Fruit fly (Drosophila melanogaster) whole organism, embryonic: ENCODE measurements around the gene MED27.

Source experiments
- Abd-B ChIP-seq: fragments of 200-800 bp; sonication (Bioruptor generic); optimal IDR thresholded peaks from 2 replicates; lab custom pipeline; 2018; ENCODE audit warnings: missing biosample characterization, mild to moderate bottlenecking, missing genetic modification characterization, moderate library complexity
- Bdp1 ChIP-seq: fragments of 200-800 bp; sonication (Bioruptor generic); optimal IDR thresholded peaks from 3 replicates; lab custom pipeline; 2016; ENCODE audit warnings: missing biosample characterization, missing genetic modification characterization
- CG11456 ChIP-seq: fragments of 200-800 bp; sonication (Bioruptor generic); IDR thresholded peaks from 3 replicates; pipeline ENCODE4 v1.3.6; 2022; ENCODE audit warnings: missing biosample characterization, missing genetic modification characterization
- CG12236 ChIP-seq: fragments of 200-800 bp; sonication (Bioruptor generic); optimal IDR thresholded peaks from 2 replicates; lab custom pipeline; 2016; ENCODE audit warnings: missing biosample characterization, missing genetic modification characterization
- CG13287 ChIP-seq: fragments of 200-800 bp; sonication (Bioruptor generic); IDR thresholded peaks from 2 replicates; pipeline ENCODE4 v1.3.6; 2022; ENCODE audit warnings: missing biosample characterization, missing genetic modification characterization; ENCODE audit not compliant: partially characterized antibody
- CG13624 ChIP-seq: fragments of 200-800 bp; sonication (Bioruptor generic); optimal IDR thresholded peaks from 2 replicates; lab custom pipeline; 2016; ENCODE audit warnings: missing biosample characterization, missing genetic modification characterization
- CG1529 ChIP-seq: fragments of 200-800 bp; sonication (Bioruptor generic); optimal IDR thresholded peaks from 3 replicates; lab custom pipeline; 2018; ENCODE audit warnings: missing biosample characterization, missing genetic modification characterization
- CG15479 ChIP-seq: fragments of 200-800 bp; sonication (Bioruptor generic); optimal IDR thresholded peaks from 3 replicates; lab custom pipeline; 2019; ENCODE audit warnings: missing biosample characterization, mild to moderate bottlenecking, missing genetic modification characterization, moderate library complexity
- CG30020 ChIP-seq: fragments of 200-800 bp; optimal IDR thresholded peaks from 2 replicates; lab custom pipeline; 2019; ENCODE audit warnings: missing biosample characterization, mild to moderate bottlenecking, missing genetic modification characterization, moderate library complexity
- CG32767 ChIP-seq: fragments of 200-800 bp; sonication (Bioruptor generic); IDR thresholded peaks from 2 replicates; pipeline ENCODE4 v1.3.6; 2022; ENCODE audit warnings: missing biosample characterization, missing genetic modification characterization
- CG3726 ChIP-seq: fragments of 200-800 bp; sonication (Bioruptor generic); IDR thresholded peaks from 3 replicates; pipeline ENCODE4, ENCODE4 v1.3.6; 2022; ENCODE audit warnings: missing biosample characterization, missing genetic modification characterization
- CG4424 ChIP-seq: fragments of 200-800 bp; sonication (Bioruptor generic); optimal IDR thresholded peaks from 3 replicates; lab custom pipeline; 2016; ENCODE audit warnings: missing biosample characterization, missing genetic modification characterization
- CG4730 ChIP-seq: fragments of 200-800 bp; sonication (Bioruptor generic); IDR thresholded peaks from 2 replicates; pipeline ENCODE4 v1.3.6; 2022; ENCODE audit warnings: missing biosample characterization, missing genetic modification characterization
- CG6654 ChIP-seq: fragments of 200-800 bp; sonication (Bioruptor generic); optimal IDR thresholded peaks from 2 replicates; lab custom pipeline; 2017; ENCODE audit warnings: missing biosample characterization, mild to moderate bottlenecking, missing genetic modification characterization
- CG8359 ChIP-seq: fragments of 200-800 bp; sonication (Bioruptor generic); optimal IDR thresholded peaks from 2 replicates; lab custom pipeline; 2017; ENCODE audit warnings: missing biosample characterization, mild to moderate bottlenecking, missing genetic modification characterization, borderline replicate concordance
- CG9876 ChIP-seq: fragments of 200-800 bp; sonication (Bioruptor generic); optimal IDR thresholded peaks from 2 replicates; lab custom pipeline; 2016; ENCODE audit warnings: missing biosample characterization, missing genetic modification characterization
- CrebB ChIP-seq: fragments of 200-800 bp; sonication (Bioruptor generic); optimal IDR thresholded peaks from 3 replicates; lab custom pipeline; 2018; ENCODE audit warnings: missing biosample characterization, mild to moderate bottlenecking, missing genetic modification characterization
- Dip2 ChIP-seq: fragments of 200-800 bp; sonication (Bioruptor generic); IDR thresholded peaks from 2 replicates; pipeline ENCODE4 v1.3.6; 2022; ENCODE audit warnings: missing biosample characterization, missing genetic modification characterization
- Doc2 ChIP-seq: fragments of 200-800 bp; sonication (Bioruptor generic); IDR thresholded peaks from 2 replicates; pipeline ENCODE4 v1.3.6; 2022; ENCODE audit warnings: missing biosample characterization, missing genetic modification characterization
- Drgx ChIP-seq: fragments of 200-800 bp; sonication (Bioruptor generic); IDR thresholded peaks from 2 replicates; pipeline ENCODE4 v1.3.6; 2022; ENCODE audit warnings: missing biosample characterization, missing genetic modification characterization
- Ets65A ChIP-seq: fragments of 200-800 bp; sonication (Bioruptor generic); peaks from one replicate; lab custom pipeline; 2016; ENCODE audit warnings: missing biosample characterization, missing genetic modification characterization
- Ets97D ChIP-seq: fragments of 200-800 bp; sonication (Bioruptor generic); optimal IDR thresholded peaks from 3 replicates; lab custom pipeline; 2016; ENCODE audit warnings: missing biosample characterization, missing genetic modification characterization
- HLH4C ChIP-seq: fragments of 200-800 bp; sonication (Bioruptor generic); IDR thresholded peaks from 3 replicates; pipeline ENCODE4 v1.3.6; 2022; ENCODE audit warnings: missing biosample characterization, missing genetic modification characterization; ENCODE audit not compliant: partially characterized antibody
- Hmr ChIP-seq: fragments of 200-800 bp; sonication (Bioruptor generic); optimal IDR thresholded peaks from 3 replicates; lab custom pipeline; 2017; ENCODE audit warnings: mild to moderate bottlenecking, missing biosample characterization, missing genetic modification reagents, missing genetic modification characterization
- Lhr ChIP-seq: fragments of 200-800 bp; sonication (Bioruptor generic); optimal IDR thresholded peaks from 3 replicates; lab custom pipeline; 2017; ENCODE audit warnings: mild to moderate bottlenecking, missing biosample characterization, missing genetic modification reagents, missing genetic modification characterization
- Lim3 ChIP-seq: fragments of 200-800 bp; sonication (Bioruptor generic); IDR thresholded peaks from 2 replicates; pipeline ENCODE4 v1.3.6; 2022; ENCODE audit warnings: missing biosample characterization, missing genetic modification characterization
- Sry-β ChIP-seq: fragments of 200-800 bp; sonication (Bioruptor generic); optimal IDR thresholded peaks from 2 replicates; lab custom pipeline; 2018; ENCODE audit warnings: missing biosample characterization, mild to moderate bottlenecking, missing genetic modification characterization, moderate library complexity
- Sry-δ ChIP-seq: fragments of 200-800 bp; sonication (Bioruptor generic); optimal IDR thresholded peaks from 2 replicates; lab custom pipeline; 2016; ENCODE audit warnings: missing biosample characterization, missing genetic modification characterization
- TFAM ChIP-seq: fragments of 200-800 bp; sonication (Bioruptor generic); optimal IDR thresholded peaks from 2 replicates; lab custom pipeline; 2017; ENCODE audit warnings: missing biosample characterization, missing genetic modification characterization, inconsistent platforms
- abd-A ChIP-seq: fragments of 200-800 bp; sonication (Bioruptor generic); optimal IDR thresholded peaks from 3 replicates; lab custom pipeline; 2019; ENCODE audit warnings: missing biosample characterization, mild to moderate bottlenecking, missing genetic modification characterization, moderate library complexity
- cwo ChIP-seq: fragments of 200-800 bp; sonication (Bioruptor generic); optimal IDR thresholded peaks from 3 replicates; lab custom pipeline; 2017; ENCODE audit warnings: missing biosample characterization, missing genetic modification characterization, mild to moderate bottlenecking, moderate library complexity, missing genetic modification reagents
- dan ChIP-seq: fragments of 200-800 bp; sonication (Bioruptor generic); IDR thresholded peaks from 2 replicates; pipeline ENCODE4 v1.3.6; 2022; ENCODE audit warnings: missing biosample characterization, missing genetic modification characterization
- dm ChIP-seq: fragments of 200-800 bp; sonication (Bioruptor generic); optimal IDR thresholded peaks from 3 replicates; lab custom pipeline; 2016; ENCODE audit warnings: missing biosample characterization, missing genetic modification characterization
- dysf ChIP-seq: fragments of 200-800 bp; sonication (Bioruptor generic); IDR thresholded peaks from 3 replicates; pipeline ENCODE4 v1.3.6; 2022; ENCODE audit warnings: missing biosample characterization, missing genetic modification characterization
- gcm ChIP-seq: fragments of 200-800 bp; sonication (Bioruptor generic); optimal IDR thresholded peaks from 2 replicates; lab custom pipeline; 2019; ENCODE audit warnings: missing biosample characterization, mild to moderate bottlenecking, missing genetic modification characterization, moderate library complexity
- gcm2 ChIP-seq: fragments of 200-800 bp; sonication (Bioruptor generic); optimal IDR thresholded peaks from 2 replicates; lab custom pipeline; 2016; ENCODE audit warnings: missing biosample characterization, missing genetic modification characterization
- hth ChIP-seq: fragments of >200 bp; optimal IDR thresholded peaks from 2 replicates; lab custom pipeline; 2017; ENCODE audit warnings: inconsistent platforms
- jigr1 ChIP-seq: fragments of 200-800 bp; sonication (Bioruptor generic); IDR thresholded peaks from 3 replicates; pipeline ENCODE4 v1.3.6; 2022; ENCODE audit warnings: missing biosample characterization, missing genetic modification characterization
- kni ChIP-seq: fragments of 200-800 bp; sonication (Bioruptor generic); optimal IDR thresholded peaks from 3 replicates; lab custom pipeline; 2017; ENCODE audit warnings: mild to moderate bottlenecking, missing biosample characterization, missing genetic modification reagents, missing genetic modification characterization
- knrl ChIP-seq: fragments of 200-800 bp; sonication (Bioruptor generic); IDR thresholded peaks from 3 replicates; pipeline ENCODE4 v1.3.6; 2022; ENCODE audit warnings: missing biosample characterization, missing genetic modification characterization; ENCODE audit not compliant: partially characterized antibody
- mld ChIP-seq: fragments of 200-800 bp; sonication (Bioruptor generic); IDR thresholded peaks from 3 replicates; pipeline ENCODE4 v1.3.6; 2022; ENCODE audit warnings: missing biosample characterization, missing genetic modification characterization; ENCODE audit not compliant: partially characterized antibody
- prd ChIP-seq, 3 experiments: fragments of >200 bp in 2 of 3; fragments of 200-800 bp in 1 of 3; sonication (Bioruptor generic) in 1 of 3; optimal IDR thresholded peaks in 2 of 3; IDR thresholded peaks in 1 of 3; 2 replicates in 2 of 3; 3 replicates in 1 of 3; pipeline versions ENCODE4 v1.3.6 to Lab custom; 2017 to 2022; ENCODE audit warnings: missing biosample characterization in 1 of 3, missing genetic modification characterization in 1 of 3
- rib ChIP-seq: fragments of 200-800 bp; sonication (Bioruptor generic); IDR thresholded peaks from 2 replicates; pipeline ENCODE4 v1.3.6; 2022; ENCODE audit warnings: missing biosample characterization, missing genetic modification characterization
- slp2 ChIP-seq: fragments of 200-800 bp; sonication (Bioruptor generic); optimal IDR thresholded peaks from 2 replicates; lab custom pipeline; 2016; ENCODE audit warnings: missing biosample characterization, missing genetic modification characterization
- tna ChIP-seq: fragments of 200-800 bp; sonication (Bioruptor generic); IDR thresholded peaks from 2 replicates; pipeline ENCODE4 v1.3.6; 2022; ENCODE audit warnings: missing biosample characterization, missing genetic modification characterization; ENCODE audit not compliant: partially characterized antibody
- vnd ChIP-seq: fragments of 200-800 bp; sonication (Bioruptor generic); IDR thresholded peaks from 3 replicates; pipeline ENCODE4 v1.3.6; 2022; ENCODE audit warnings: missing biosample characterization, missing genetic modification characterization; ENCODE audit not compliant: partially characterized antibody

Gene MED27

DNA sequence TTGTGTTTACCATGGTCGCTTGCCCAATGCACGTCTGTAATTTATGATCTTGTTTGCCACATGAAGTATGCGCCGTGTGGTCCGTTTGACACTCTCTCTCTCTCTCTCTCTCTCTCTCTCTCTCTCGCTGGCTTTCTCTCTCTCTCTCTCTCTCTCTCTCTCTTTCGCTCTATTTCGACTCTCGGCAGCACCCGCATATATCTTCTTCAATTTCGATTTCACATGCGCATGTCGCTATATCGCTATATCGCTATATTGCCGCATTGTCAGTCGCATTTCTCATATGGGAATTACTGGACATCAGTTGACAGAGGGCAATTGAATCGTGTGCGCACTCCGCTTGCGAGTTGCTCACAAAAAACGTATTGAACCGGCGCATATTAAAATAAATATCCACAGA, 46.2 kb downstream of the MED27 start (continued):
- peak; percentile 93 for TF ChIP-seq gcm

DNA sequence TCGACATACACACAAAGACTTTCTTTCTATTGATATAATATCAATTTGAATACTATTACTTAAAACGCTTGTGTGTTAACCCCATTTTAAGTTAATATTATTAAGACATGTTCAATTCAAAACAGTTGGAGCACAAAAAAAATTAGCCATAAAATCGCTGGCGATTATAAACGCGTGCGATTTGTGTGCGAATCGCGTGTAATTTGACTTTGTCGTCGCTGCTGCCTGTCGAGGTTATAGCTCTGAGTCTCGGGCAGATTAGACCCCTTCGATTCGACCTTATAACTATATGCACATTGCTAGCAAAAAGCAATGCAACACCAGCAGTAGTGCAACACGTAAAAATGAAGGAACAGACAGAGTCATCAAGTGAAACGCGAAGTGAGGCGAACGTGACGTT, 50.0 kb downstream of the MED27 start:
- TF ChIP-seq CG8359 (GFP tag; lab: Kevin White, UChicago): peak; percentile 99
- no peak for TF ChIP-seq CG4424 (GFP tag; lab: Kevin White, UChicago)

DNA sequence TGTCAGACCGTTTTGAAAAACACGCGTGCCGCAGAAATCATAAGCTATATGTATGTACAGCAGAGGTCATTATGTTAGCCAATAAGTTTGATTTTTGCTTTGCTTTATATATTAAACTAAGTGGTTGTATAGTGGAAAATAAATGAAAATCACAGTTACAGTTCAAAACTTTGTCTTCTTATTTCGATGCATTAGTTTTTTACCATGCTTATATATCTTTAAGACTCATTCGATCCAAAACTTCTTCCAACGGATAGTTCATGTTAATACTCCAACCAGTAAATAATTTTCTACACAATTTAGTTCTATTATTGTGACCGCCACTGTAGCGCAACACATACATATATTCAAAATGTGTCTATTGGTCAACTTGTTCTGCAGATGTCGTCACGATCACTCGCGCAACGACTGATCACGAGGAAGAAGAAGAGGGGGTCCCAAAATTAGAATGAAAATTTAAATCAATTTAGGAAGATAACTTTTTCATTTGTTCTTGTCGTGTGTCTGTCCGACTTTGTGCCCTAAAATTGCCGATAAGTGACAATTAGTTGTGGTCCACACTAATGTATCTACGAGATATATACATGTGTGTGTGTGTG, 50.6 kb downstream of the MED27 start:
- TF ChIP-seq CG8359 (GFP tag; lab: Kevin White, UChicago) (no peak), hth (lab: Kevin White, UChicago) (no peak), Drgx (peak; percentile 30; the same call in 1 of the 2 replicates), CG6654 (GFP tag; lab: Kevin White, UChicago) (peak; percentile 15), abd-A (tag; lab: Kevin White, UChicago) (no peak), CG30020 (tag; lab: Kevin White, UChicago) (peak; percentile 18), jigr1 (GFP tag; lab: Robert Waterston, UW) (no peak), Abd-B (GFP tag; lab: Kevin White, UChicago) (peak; percentile 51), Lhr (GFP tag; lab: Kevin White, UChicago) (peak; percentile 6), CG32767 (GFP tag; lab: Robert Waterston, UW) (0 out of 2 replicates have a peak, but pooled peaks have one; percentile 42), CG1529 (GFP tag; lab: Kevin White, UChicago) (peak; percentile 58), gcm2 (no peak), CG3726 (GFP tag; lab: Robert Waterston, UW) (no peak), tna (GFP tag; lab: Robert Waterston, UW) (no peak), Lim3 (GFP tag; lab: Robert Waterston, UW) (no peak), Sry-δ (GFP tag; lab: Kevin White, UChicago) (no peak), CG13287 (no peak), CG13624 (GFP tag; lab: Kevin White, UChicago) (peak; percentile 54), CG4730 (GFP tag; lab: Robert Waterston, UW) (no peak), knrl (no peak), Ets65A (peak; percentile 90), cwo (GFP tag; lab: Kevin White, UChicago) (peak; percentile 72), CrebB (no peak), dm (GFP tag; lab: Kevin White, UChicago) (no peak), dysf (GFP tag; lab: Robert Waterston, UW) (peak; percentile 70), mld (GFP tag; lab: Robert Waterston, UW) (no peak), Bdp1 (GFP tag; lab: Kevin White, UChicago) (no peak), Hmr (GFP tag; lab: Kevin White, UChicago) (peak; percentile 60), CG15479 (GFP tag; lab: Kevin White, UChicago) (no peak), Ets97D (GFP tag; lab: Kevin White, UChicago) (no peak), TFAM (GFP tag; lab: Kevin White, UChicago) (no peak), vnd (GFP tag; lab: Robert Waterston, UW) (no peak), CG11456 (GFP tag; lab: Robert Waterston, UW) (no peak), prd (optimal IDR thresholded peaks at IDR 0.05; lab: Kevin White, UChicago) (no peak), prd (GFP tag; IDR thresholded peaks at IDR 0.05; lab: Robert Waterston, UW) (peak; percentile 69), Sry-β (GFP tag; lab: Kevin White, UChicago) (no peak), Dip2 (no peak), Doc2 (no peak), rib (GFP tag; lab: Robert Waterston, UW) (no peak), CG9876 (GFP tag; lab: Kevin White, UChicago) (no peak), CG12236 (GFP tag; lab: Kevin White, UChicago) (no peak), slp2 (GFP tag; lab: Kevin White, UChicago) (peak; percentile 8), HLH4C (GFP tag; lab: Robert Waterston, UW) (no peak), kni (GFP tag; lab: Kevin White, UChicago) (no peak), dan (GFP tag; lab: Robert Waterston, UW) (no peak)
